Fruit fly (Drosophila melanogaster): ENCODE data around the gene CG15211.
A peak's percentile ranks its signal among the peaks of the same experiment; 100 is the strongest.

Gene CG15211

DNA sequence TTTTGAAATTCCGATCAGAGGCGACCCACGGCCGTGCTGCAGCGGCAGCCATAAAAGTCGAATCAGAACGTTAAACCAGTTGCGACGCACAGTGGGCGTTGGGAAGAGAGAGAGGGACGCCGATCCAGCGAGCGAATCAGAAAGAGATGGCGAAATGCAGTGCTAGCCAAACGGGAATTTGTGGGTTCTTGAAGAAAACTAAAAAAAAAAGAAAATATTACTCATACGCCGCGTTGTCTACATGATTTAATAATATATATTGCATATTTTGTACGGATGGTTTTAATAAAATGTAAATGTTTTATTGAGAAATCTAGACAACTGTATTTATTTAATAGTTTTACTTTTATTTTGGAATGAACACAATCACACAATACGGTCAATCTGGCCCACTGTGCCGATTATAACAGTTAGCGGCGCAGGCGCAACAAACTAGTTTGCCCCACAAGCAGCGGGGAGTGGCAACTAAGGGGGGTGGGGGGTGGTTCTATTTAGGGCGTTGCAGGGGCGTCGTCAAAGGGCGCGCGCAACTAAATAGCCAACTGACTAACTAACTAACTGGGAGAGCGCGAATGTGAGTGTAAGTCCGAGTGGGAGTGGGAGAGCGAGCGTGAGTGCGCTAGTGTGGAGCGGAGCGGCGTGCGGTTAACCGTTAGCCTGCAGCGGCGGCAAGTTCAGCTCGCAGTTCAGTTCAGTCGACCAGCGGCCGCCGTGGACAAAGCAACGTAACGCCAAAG, at the start of gene CG15211:
Gene CG15211 (plus strand): TSS at position 686 of the 737 bp plus-strand sequence.
- TF ChIP-seq CG32006 (GFP tag; optimal IDR thresholded peaks at IDR 0.05) (peak; percentile 90), Sox15 (GFP tag; optimal IDR thresholded peaks at IDR 0.05) (peak; percentile 55), cyc (GFP tag; optimal IDR thresholded peaks at IDR 0.05) (peak; percentile 44), CG7368 (GFP tag; optimal IDR thresholded peaks at IDR 0.05) (peak; percentile 55), achi (GFP tag; optimal IDR thresholded peaks at IDR 0.05) (peak; percentile 87), Eip78C (GFP tag) (peak; percentile 92), CG9139 (GFP tag; optimal IDR thresholded peaks at IDR 0.05) (peak; percentile 72), svp (GFP tag) (peak; percentile 77), fkh (GFP tag; optimal IDR thresholded peaks at IDR 0.05) (no peak), salr (GFP tag; optimal IDR thresholded peaks at IDR 0.05) (peak; percentile 68 to 87), pdm3 (GFP tag; optimal IDR thresholded peaks at IDR 0.05) (peak; percentile 83), acj6 (GFP tag; optimal IDR thresholded peaks at IDR 0.05) (peak; percentile 80), CG6854 (GFP tag; optimal IDR thresholded peaks at IDR 0.05) (peak; percentile 57), CG10669 (GFP tag; optimal IDR thresholded peaks at IDR 0.05) (peak; percentile 79), fd59A (GFP tag; optimal IDR thresholded peaks at IDR 0.05) (peak; percentile 73), Hr38 (GFP tag; optimal IDR thresholded peaks at IDR 0.05) (no peak), CG10631 (GFP tag; optimal IDR thresholded peaks at IDR 0.05) (peak; percentile 85), Blimp-1 (GFP tag; optimal IDR thresholded peaks at IDR 0.05) (peak; percentile 19), CG16779 (tag; optimal IDR thresholded peaks at IDR 0.05) (peak; percentile 55), CG6792 (GFP tag; optimal IDR thresholded peaks at IDR 0.05) (peak; percentile 68), Hr39 (GFP tag; optimal IDR thresholded peaks at IDR 0.05) (peak; percentile 29), Ets96B (tag; optimal IDR thresholded peaks at IDR 0.05) (peak; percentile 89), CG8119 (GFP tag; IDR thresholded peaks at IDR 0.05) (peak; percentile 90; the same call in 2 of the 3 replicates), esn (GFP tag; optimal IDR thresholded peaks at IDR 0.05) (peak; percentile 67), CG6808 (GFP tag; optimal IDR thresholded peaks at IDR 0.05) (peak; percentile 86), eg (GFP tag; IDR thresholded peaks at IDR 0.05) (peak; percentile 79), CG6276 (GFP tag; optimal IDR thresholded peaks at IDR 0.05) (peak; percentile 87), Sox102F (GFP tag; optimal IDR thresholded peaks at IDR 0.05) (peak; percentile 63), CG1621 (tag; optimal IDR thresholded peaks at IDR 0.05) (peak; percentile 77), CG11762 (GFP tag; optimal IDR thresholded peaks at IDR 0.05; ENCODE audit: insufficient read depth) (peak; percentile 44), OdsH (GFP tag; optimal IDR thresholded peaks at IDR 0.05) (peak; percentile 84), ss (GFP tag; optimal IDR thresholded peaks at IDR 0.05) (peak; percentile 78 to 88), spab (GFP tag; optimal IDR thresholded peaks at IDR 0.05) (peak; percentile 76), vri (GFP tag; optimal IDR thresholded peaks at IDR 0.05) (peak; percentile 34), CG8632 (GFP tag; optimal IDR thresholded peaks at IDR 0.05) (peak; percentile 72), CG6163 (GFP tag; IDR thresholded peaks at IDR 0.05) (peak; percentile 85), CG15336 (GFP tag; IDR thresholded peaks at IDR 0.05) (peak; percentile 86), lz (GFP tag; optimal IDR thresholded peaks at IDR 0.05) (peak; percentile 67), topi (GFP tag; optimal IDR thresholded peaks at IDR 0.05) (peak; percentile 66), Sox14 (GFP tag; optimal IDR thresholded peaks at IDR 0.05) (peak; percentile 76), fd85E (GFP tag; optimal IDR thresholded peaks at IDR 0.05) (peak; percentile 42), CG31627 (GFP tag; optimal IDR thresholded peaks at IDR 0.05) (peak; percentile 44), Ets21C (GFP tag; optimal IDR thresholded peaks at IDR 0.05) (peak; percentile 20), CG11294 (GFP tag; IDR thresholded peaks at IDR 0.05) (peak; percentile 36; the same call in 1 of the 2 replicates), CG3032 (tag; optimal IDR thresholded peaks at IDR 0.05) (peak; percentile 85), CG4318 (GFP tag; optimal IDR thresholded peaks at IDR 0.05) (peak; percentile 77), CG3919 (GFP tag; optimal IDR thresholded peaks at IDR 0.05) (peak; percentile 82), Met (GFP tag; optimal IDR thresholded peaks at IDR 0.05) (peak; percentile 64), CG8319 (GFP tag; optimal IDR thresholded peaks at IDR 0.05) (peak; percentile 16), CG11902 (GFP tag; optimal IDR thresholded peaks at IDR 0.05) (peak; percentile 26)
